Worm (Caenorhabditis elegans) whole organism, mixed stage, embryonic: ENCODE measurements around the gene F56C4.2.

Source experiments
- blmp-1 ChIP-seq: fragments of 150-350 bp; optimal IDR thresholded peaks from 2 replicates; lab custom pipeline; 2014; ENCODE audit warnings: missing biosample characterization, missing genetic modification characterization
- cnd-1 ChIP-seq: fragments of 200-800 bp; sonication (Bioruptor generic); optimal IDR thresholded peaks from 2 replicates; lab custom pipeline; 2018; ENCODE audit warnings: mild to moderate bottlenecking, missing genetic modification characterization, missing compliant biosample characterization
- elt-1 ChIP-seq: sonication (generic microtip); optimal IDR thresholded peaks from 2 replicates; lab custom pipeline; 2017; ENCODE audit warnings: missing genetic modification characterization, mild to moderate bottlenecking, missing compliant biosample characterization, antibody characterized with exemption, moderate library complexity, borderline replicate concordance; ENCODE audit not compliant: insufficient read depth
- hlh-1 ChIP-seq: fragments of 150-350 bp; optimal IDR thresholded peaks from 2 replicates; lab custom pipeline; 2014; ENCODE audit warnings: missing biosample characterization, missing genetic modification reagents, missing genetic modification characterization
- mab-5 ChIP-seq: fragments of 150-350 bp; optimal IDR thresholded peaks from 2 replicates; lab custom pipeline; 2014; ENCODE audit warnings: missing biosample characterization, missing genetic modification characterization
- nhr-12 ChIP-seq: fragments of 150-350 bp; optimal IDR thresholded peaks from 2 replicates; lab custom pipeline; 2014; ENCODE audit warnings: missing biosample characterization, missing genetic modification characterization
- nhr-76 ChIP-seq: sonication (generic microtip); optimal IDR thresholded peaks from 2 replicates; lab custom pipeline; 2017; ENCODE audit warnings: missing biosample characterization, missing genetic modification characterization
- snpc-4 ChIP-seq: fragments of 150-350 bp; optimal IDR thresholded peaks from 2 replicates; lab custom pipeline; 2014; ENCODE audit warnings: missing biosample characterization, missing genetic modification characterization
- unc-62 ChIP-seq: fragments of 150-350 bp; optimal IDR thresholded peaks from 2 replicates; lab custom pipeline; 2014; ENCODE audit warnings: missing biosample characterization, missing genetic modification reagents, missing genetic modification characterization

- TF ChIP-seq mab-5 = no peak
- no peak for TF ChIP-seq hlh-1 (tag; lab: Kevin White, UChicago)
- TF ChIP-seq unc-62 = no peak
- TF ChIP-seq nhr-12 (tag; lab: Kevin White, UChicago) = no peak
- no peak for TF ChIP-seq cnd-1 (tag; lab: Kevin White, UChicago)
- TF ChIP-seq nhr-76 (tag; lab: Kevin White, UChicago) = no peak
- TF ChIP-seq elt-1 (tag; lab: Kevin White, UChicago) = no peak
- no peak for TF ChIP-seq blmp-1 (tag; lab: Kevin White, UChicago)
- no peak for TF ChIP-seq snpc-4 (tag; lab: Kevin White, UChicago)
These were observed 45.5 kb upstream of the F56C4.2 start, which contains the start of gene C43F9.7 for ce11 chrIV:10593570-10593969.
